Fruit fly (Drosophila melanogaster) whole organism, embryonic: ENCODE results near the gene grim.

Experiments
- ATbp ChIP-seq: fragments of 200-800 bp; sonication (Bioruptor generic); optimal IDR thresholded peaks from 2 replicates; lab custom pipeline; 2017; ENCODE audit warnings: missing biosample characterization, mild to moderate bottlenecking, missing genetic modification characterization, missing genetic modification reagents
- Atf-2 ChIP-seq: fragments of 200-800 bp; sonication (Bioruptor generic); optimal IDR thresholded peaks from 2 replicates; lab custom pipeline; 2016; ENCODE audit warnings: missing biosample characterization, missing genetic modification characterization
- B-H2 ChIP-seq: fragments of 200-800 bp; sonication (Bioruptor generic); optimal IDR thresholded peaks from 2 replicates; lab custom pipeline; 2018; ENCODE audit warnings: missing biosample characterization, mild to moderate bottlenecking, missing genetic modification characterization
- Bdp1 ChIP-seq: fragments of 200-800 bp; sonication (Bioruptor generic); optimal IDR thresholded peaks from 3 replicates; lab custom pipeline; 2016; ENCODE audit warnings: missing biosample characterization, missing genetic modification characterization
- CG10209 ChIP-seq: fragments of 200-800 bp; sonication (Bioruptor generic); optimal IDR thresholded peaks from 3 replicates; lab custom pipeline; 2017; ENCODE audit warnings: missing biosample characterization, mild to moderate bottlenecking, missing genetic modification characterization, missing genetic modification reagents
- CG10959 ChIP-seq: fragments of 200-800 bp; sonication (Bioruptor generic); IDR thresholded peaks from 2 replicates; pipeline ENCODE4 v1.3.6; 2022; ENCODE audit warnings: missing biosample characterization, missing genetic modification characterization
- CG10979 ChIP-seq: fragments of 200-800 bp; sonication (Bioruptor generic); optimal IDR thresholded peaks from 2 replicates; lab custom pipeline; 2018; ENCODE audit warnings: missing biosample characterization, mild to moderate bottlenecking, missing genetic modification characterization, moderate library complexity
- CG11093 ChIP-seq: fragments of 200-800 bp; sonication (Bioruptor generic); IDR thresholded peaks from 3 replicates; pipeline ENCODE4 v1.3.6; 2022; ENCODE audit warnings: missing biosample characterization, missing genetic modification characterization
- CG12071 ChIP-seq: fragments of 200-800 bp; sonication (Bioruptor generic); optimal IDR thresholded peaks from 3 replicates; lab custom pipeline; 2018; ENCODE audit warnings: missing biosample characterization, mild to moderate bottlenecking, missing genetic modification characterization
- CG1233 ChIP-seq: fragments of 200-800 bp; sonication (Bioruptor generic); optimal IDR thresholded peaks from 4 replicates; lab custom pipeline; 2018; ENCODE audit warnings: missing biosample characterization, mild to moderate bottlenecking, missing genetic modification characterization
- CG13424 ChIP-seq: fragments of 200-800 bp; sonication (Bioruptor generic); optimal IDR thresholded peaks from 2 replicates; lab custom pipeline; 2019; ENCODE audit warnings: missing biosample characterization, mild to moderate bottlenecking, missing genetic modification characterization, moderate library complexity
- CG14050 ChIP-seq: fragments of 200-800 bp; sonication (Bioruptor generic); IDR thresholded peaks from 3 replicates; pipeline ENCODE4 v1.3.6; 2022; ENCODE audit warnings: missing biosample characterization, missing genetic modification characterization
- CG14667 ChIP-seq: fragments of 200-800 bp; sonication (Bioruptor generic); IDR thresholded peaks from 2 replicates; pipeline ENCODE4 v1.3.6; 2022; ENCODE audit warnings: missing biosample characterization, missing genetic modification characterization
- CG1529 ChIP-seq: fragments of 200-800 bp; sonication (Bioruptor generic); optimal IDR thresholded peaks from 3 replicates; lab custom pipeline; 2018; ENCODE audit warnings: missing biosample characterization, missing genetic modification characterization
- CG17361 ChIP-seq: fragments of 200-800 bp; sonication (Bioruptor generic); IDR thresholded peaks from 3 replicates; pipeline ENCODE4 v1.3.6; 2022; ENCODE audit warnings: missing biosample characterization, missing genetic modification characterization
- CG17385 ChIP-seq: fragments of 200-800 bp; sonication (Bioruptor generic); optimal IDR thresholded peaks from 3 replicates; lab custom pipeline; 2018; ENCODE audit warnings: missing biosample characterization, mild to moderate bottlenecking, missing genetic modification characterization
- CG2202 ChIP-seq: fragments of 200-800 bp; sonication (Bioruptor generic); optimal IDR thresholded peaks from 2 replicates; lab custom pipeline; 2018; ENCODE audit warnings: missing biosample characterization, mild to moderate bottlenecking, missing genetic modification characterization
- CG2678 ChIP-seq: fragments of 200-800 bp; sonication (Bioruptor generic); optimal IDR thresholded peaks from 3 replicates; lab custom pipeline; 2019; ENCODE audit warnings: missing biosample characterization, mild to moderate bottlenecking, missing genetic modification characterization, moderate library complexity
- CG30403 ChIP-seq: fragments of 200-800 bp; sonication (Bioruptor generic); optimal IDR thresholded peaks from 3 replicates; lab custom pipeline; 2016; ENCODE audit warnings: missing biosample characterization, missing genetic modification characterization
- CG31441 ChIP-seq: fragments of 200-800 bp; sonication (Bioruptor generic); IDR thresholded peaks from 2 replicates; pipeline ENCODE4 v1.3.6; 2022; ENCODE audit warnings: missing biosample characterization, missing genetic modification characterization
- CG33557 ChIP-seq: fragments of 200-800 bp; sonication (Bioruptor generic); optimal IDR thresholded peaks from 2 replicates; lab custom pipeline; 2019; ENCODE audit warnings: missing biosample characterization, mild to moderate bottlenecking, missing genetic modification characterization, moderate library complexity
- CG6175 ChIP-seq: fragments of 200-800 bp; sonication (Bioruptor generic); IDR thresholded peaks from 3 replicates; pipeline ENCODE4 v1.3.6; 2022; ENCODE audit warnings: missing biosample characterization, missing genetic modification characterization
- CG6689 ChIP-seq: fragments of 200-800 bp; sonication (Bioruptor generic); IDR thresholded peaks from 2 replicates; pipeline ENCODE4 v1.3.6; 2022; ENCODE audit warnings: missing biosample characterization, missing genetic modification characterization
- CG8765 ChIP-seq: fragments of 200-800 bp; sonication (Bioruptor generic); IDR thresholded peaks from 2 replicates; pipeline ENCODE4 v1.3.6; 2022; ENCODE audit warnings: missing biosample characterization, missing genetic modification characterization
- CG9609 ChIP-seq: fragments of 200-800 bp; sonication (Bioruptor generic); optimal IDR thresholded peaks from 3 replicates; lab custom pipeline; 2016; ENCODE audit warnings: missing biosample characterization, missing genetic modification characterization
- CG9797 ChIP-seq: fragments of 200-800 bp; sonication (Bioruptor generic); optimal IDR thresholded peaks from 3 replicates; lab custom pipeline; 2018; ENCODE audit warnings: missing biosample characterization, mild to moderate bottlenecking, missing genetic modification characterization
- CTCF ChIP-seq: fragments of 200-800 bp; sonication (Bioruptor generic); optimal IDR thresholded peaks from 2 replicates; lab custom pipeline; 2017; ENCODE audit warnings: missing biosample characterization, mild to moderate bottlenecking, missing genetic modification characterization, moderate library complexity
- CoRest ChIP-seq: fragments of 200-800 bp; sonication (Bioruptor generic); optimal IDR thresholded peaks from 3 replicates; lab custom pipeline; 2018; ENCODE audit warnings: missing biosample characterization, mild to moderate bottlenecking, missing genetic modification characterization, moderate library complexity
- Dp ChIP-seq: fragments of 200-800 bp; sonication (Bioruptor generic); optimal IDR thresholded peaks from 2 replicates; lab custom pipeline; 2018; ENCODE audit warnings: missing biosample characterization, mild to moderate bottlenecking, missing genetic modification characterization, moderate library complexity
- ERR ChIP-seq: fragments of 200-800 bp; sonication (Bioruptor generic); optimal IDR thresholded peaks from 2 replicates; lab custom pipeline; 2016; ENCODE audit warnings: missing biosample characterization, missing genetic modification characterization
- Elba2 ChIP-seq: fragments of 200-800 bp; sonication (Bioruptor generic); optimal IDR thresholded peaks from 3 replicates; lab custom pipeline; 2016; ENCODE audit warnings: missing biosample characterization, missing genetic modification characterization
- Hr39 ChIP-seq: fragments of >200 bp; optimal IDR thresholded peaks from 2 replicates; lab custom pipeline; 2017
- Hsf ChIP-seq: fragments of 200-800 bp; sonication (Bioruptor generic); optimal IDR thresholded peaks from 3 replicates; lab custom pipeline; 2016; ENCODE audit warnings: missing biosample characterization, missing genetic modification characterization
- Lim3 ChIP-seq: fragments of 200-800 bp; sonication (Bioruptor generic); IDR thresholded peaks from 2 replicates; pipeline ENCODE4 v1.3.6; 2022; ENCODE audit warnings: missing biosample characterization, missing genetic modification characterization
- Neu2 ChIP-seq: fragments of 200-800 bp; sonication (Bioruptor generic); optimal IDR thresholded peaks from 3 replicates; lab custom pipeline; 2016; ENCODE audit warnings: missing biosample characterization, missing genetic modification characterization, borderline replicate concordance
- NfI ChIP-seq: fragments of 200-800 bp; sonication (Bioruptor generic); optimal IDR thresholded peaks from 3 replicates; lab custom pipeline; 2018; ENCODE audit warnings: missing biosample characterization, mild to moderate bottlenecking, missing genetic modification characterization, moderate library complexity
- Rx ChIP-seq: fragments of 200-800 bp; sonication (Bioruptor generic); IDR thresholded peaks from 2 replicates; pipeline ENCODE4 v1.3.6; 2022; ENCODE audit warnings: missing biosample characterization, missing genetic modification characterization
- Xrp1 ChIP-seq: fragments of 200-800 bp; sonication (Bioruptor generic); IDR thresholded peaks from 2 replicates; pipeline ENCODE4 v1.3.6; 2022; ENCODE audit warnings: missing biosample characterization, missing genetic modification characterization
- ato ChIP-seq: fragments of 200-800 bp; sonication (Bioruptor generic); IDR thresholded peaks from 2 replicates; pipeline ENCODE4 v1.3.6; 2022; ENCODE audit warnings: missing biosample characterization, missing genetic modification characterization; ENCODE audit not compliant: partially characterized antibody
- cato ChIP-seq: fragments of 200-800 bp; sonication (Bioruptor generic); optimal IDR thresholded peaks from 2 replicates; lab custom pipeline; 2016; ENCODE audit warnings: missing biosample characterization, missing genetic modification characterization, borderline replicate concordance
- dmrt99B ChIP-seq: fragments of 200-800 bp; sonication (Bioruptor generic); optimal IDR thresholded peaks from 2 replicates; lab custom pipeline; 2018; ENCODE audit warnings: missing biosample characterization, mild to moderate bottlenecking, missing genetic modification characterization, moderate library complexity
- gcm ChIP-seq: fragments of 200-800 bp; sonication (Bioruptor generic); optimal IDR thresholded peaks from 2 replicates; lab custom pipeline; 2019; ENCODE audit warnings: missing biosample characterization, mild to moderate bottlenecking, missing genetic modification characterization, moderate library complexity
- h ChIP-seq: fragments of >200 bp; optimal IDR thresholded peaks from 2 replicates; lab custom pipeline; 2017
- ken ChIP-seq: fragments of 200-800 bp; sonication (Bioruptor generic); IDR thresholded peaks from 3 replicates; pipeline ENCODE4 v1.3.6; 2022; ENCODE audit warnings: missing biosample characterization, missing genetic modification characterization
- lab ChIP-seq: fragments of 200-800 bp; sonication (Bioruptor generic); optimal IDR thresholded peaks from 3 replicates; lab custom pipeline; 2017; ENCODE audit warnings: missing biosample characterization, missing genetic modification characterization, mild to moderate bottlenecking, moderate library complexity, missing genetic modification reagents
- otp ChIP-seq: fragments of 200-800 bp; sonication (Bioruptor generic); IDR thresholded peaks from 3 replicates; pipeline ENCODE4, ENCODE4 v1.3.6; 2022; ENCODE audit warnings: missing biosample characterization, missing genetic modification characterization
- pb ChIP-seq: fragments of 200-800 bp; sonication (Bioruptor generic); optimal IDR thresholded peaks from 3 replicates; lab custom pipeline; 2016; ENCODE audit warnings: missing biosample characterization, missing genetic modification characterization
- sc ChIP-seq, 3 experiments: fragments of >200 bp in 2 of 3; fragments of 200-800 bp in 1 of 3; sonication (Bioruptor generic) in 1 of 3; optimal IDR thresholded peaks; 2 replicates in 2 of 3; 3 replicates in 1 of 3; lab custom pipeline; 2017; ENCODE audit warnings: mild to moderate bottlenecking in 1 of 3, missing biosample characterization in 1 of 3, missing genetic modification characterization in 1 of 3, missing genetic modification reagents in 1 of 3
- sqz ChIP-seq: fragments of 200-800 bp; sonication (Bioruptor generic); optimal IDR thresholded peaks from 3 replicates; lab custom pipeline; 2018; ENCODE audit warnings: missing biosample characterization, mild to moderate bottlenecking, missing genetic modification characterization
- ssp ChIP-seq: fragments of 200-800 bp; sonication (Bioruptor generic); IDR thresholded peaks from 2 replicates; pipeline ENCODE4 v1.3.6; 2022; ENCODE audit warnings: missing biosample characterization, missing genetic modification characterization
- zf30C ChIP-seq: fragments of 200-800 bp; sonication (Bioruptor generic); optimal IDR thresholded peaks from 3 replicates; lab custom pipeline; 2018; ENCODE audit warnings: missing biosample characterization, mild to moderate bottlenecking, missing genetic modification characterization
- zfh1 ChIP-seq: fragments of 200-800 bp; sonication (Bioruptor generic); IDR thresholded peaks from 3 replicates; pipeline ENCODE4 v1.3.6; 2022; ENCODE audit warnings: missing biosample characterization, missing genetic modification characterization

Gene grim

dm6 chr3L:18274188-18274587, 30.0 kb downstream of the grim start (continued):
- TF ChIP-seq CG2202 (tag; lab: Kevin White, UChicago), result no peak
- peak; percentile 17 for TF ChIP-seq lab (GFP tag; lab: Kevin White, UChicago)
- TF ChIP-seq Hsf (GFP tag; lab: Kevin White, UChicago), result peak; percentile 4
- peak; percentile 77 for TF ChIP-seq Xrp1 (GFP tag; lab: Robert Waterston, UW)
- peak; percentile 57 for TF ChIP-seq CG6689 (GFP tag; lab: Robert Waterston, UW)
- TF ChIP-seq pb (GFP tag; lab: Kevin White, UChicago), result no peak
- TF ChIP-seq CG2678 (tag; lab: Kevin White, UChicago), result peak; percentile 38
- TF ChIP-seq CG17385 (GFP tag; lab: Kevin White, UChicago), result peak; percentile 10
- peak; percentile 66; the same call in 1 of the 3 replicates for TF ChIP-seq otp (GFP tag; lab: Robert Waterston, UW)
- no peak for TF ChIP-seq Neu2 (GFP tag; lab: Kevin White, UChicago)
- TF ChIP-seq CG14667 (GFP tag; lab: Robert Waterston, UW), result no peak
- no peak for TF ChIP-seq Dp (GFP tag; lab: Kevin White, UChicago)
- TF ChIP-seq CG17361 (GFP tag; lab: Robert Waterston, UW), result 0 out of 3 replicates have a peak, but pooled peaks have one; percentile 45
- TF ChIP-seq gcm, result peak; percentile 11
- no peak for TF ChIP-seq CG1233
- no peak for TF ChIP-seq zf30C (GFP tag; lab: Kevin White, UChicago)
- peak; percentile 63 for TF ChIP-seq CG10979 (tag; lab: Kevin White, UChicago)
- 0 out of 3 replicates have a peak, but pooled peaks have one; percentile 35 for TF ChIP-seq ken (GFP tag; lab: Robert Waterston, UW)
- TF ChIP-seq ssp (GFP tag; lab: Robert Waterston, UW), result peak; percentile 22; the same call in 1 of the 2 replicates
- TF ChIP-seq zfh1 (GFP tag; lab: Robert Waterston, UW), result peak; percentile 82
- peak; percentile 5 for TF ChIP-seq Elba2
- no peak for TF ChIP-seq Hr39 (lab: Kevin White, UChicago)
- no peak for TF ChIP-seq Rx (GFP tag; lab: Robert Waterston, UW)
- no peak for TF ChIP-seq ERR (GFP tag; lab: Kevin White, UChicago)
- TF ChIP-seq sqz (GFP tag; lab: Kevin White, UChicago), result peak; percentile 17
- no peak for TF ChIP-seq NfI
- TF ChIP-seq h (lab: Kevin White, UChicago), result no peak
- TF ChIP-seq CG9609 (GFP tag; lab: Kevin White, UChicago), result no peak
- TF ChIP-seq cato (GFP tag; lab: Kevin White, UChicago), result no peak
- TF ChIP-seq B-H2 (GFP tag; lab: Kevin White, UChicago), result no peak
- no peak for TF ChIP-seq Lim3 (GFP tag; lab: Robert Waterston, UW)
- TF ChIP-seq CG6175, result no peak
- no peak for TF ChIP-seq Atf-2 (GFP tag; lab: Kevin White, UChicago)
- no peak for TF ChIP-seq ato (GFP tag; lab: Robert Waterston, UW)
- no peak for TF ChIP-seq CTCF
- no peak for TF ChIP-seq CG30403 (GFP tag; lab: Kevin White, UChicago)
- TF ChIP-seq Bdp1 (GFP tag; lab: Kevin White, UChicago), result no peak
- TF ChIP-seq CG9797 (GFP tag; lab: Kevin White, UChicago), result no peak
- no peak for TF ChIP-seq ATbp (GFP tag; lab: Kevin White, UChicago)
- TF ChIP-seq CG10959 (GFP tag; lab: Robert Waterston, UW), result 0 out of 2 replicates have a peak, but pooled peaks have one; percentile 34
- TF ChIP-seq CG31441 (GFP tag; lab: Robert Waterston, UW), result peak; percentile 45
- TF ChIP-seq CG13424 (tag; lab: Kevin White, UChicago), result peak; percentile 9
- TF ChIP-seq CG8765 (GFP tag; lab: Robert Waterston, UW), result peak; percentile 71
- peak; percentile 3 for TF ChIP-seq CG1529 (GFP tag; lab: Kevin White, UChicago)
- no peak for TF ChIP-seq CG12071
- TF ChIP-seq CG11093 (GFP tag; lab: Robert Waterston, UW), result no peak
- no peak for TF ChIP-seq sc (optimal IDR thresholded peaks at IDR 0.05; lab: Kevin White, UChicago)
- peak; percentile 25 for TF ChIP-seq sc (GFP tag; optimal IDR thresholded peaks at IDR 0.05; lab: Kevin White, UChicago)
- TF ChIP-seq CoRest, result peak; percentile 1
- peak; percentile 13; the same call in 1 of the 3 replicates for TF ChIP-seq CG14050 (GFP tag; lab: Robert Waterston, UW)
- TF ChIP-seq dmrt99B (tag; lab: Kevin White, UChicago), result peak; percentile 21
- peak; percentile 56 for TF ChIP-seq CG10209 (GFP tag; lab: Kevin White, UChicago)
- TF ChIP-seq CG33557, result peak; percentile 55
